Worm (Caenorhabditis elegans): ENCODE results near the gene srx-67.

- TF ChIP-seq ces-1 (GFP tag; optimal IDR thresholded peaks at IDR 0.05) = no peak
- TF ChIP-seq nhr-237 (tag; optimal IDR thresholded peaks at IDR 0.05) = no peak
- TF ChIP-seq D1046.2 (GFP tag; IDR thresholded peaks at IDR 0.05) = no peak
- no peak for TF ChIP-seq nhr-76 (tag; optimal IDR thresholded peaks at IDR 0.05)
Measured at ce11 chrV:3903424-3903823, 13.2 kb upstream of the srx-67 start.

Measured in whole organism, L4 larva.